Worm (Caenorhabditis elegans) whole organism, late embryonic: ENCODE results near the gene cyp-14A1.
A peak's percentile ranks its signal among the peaks of the same experiment; 100 is the strongest.

Source experiments
- C08G9.2 ChIP-seq: sonication (generic microtip); optimal IDR thresholded peaks from 2 replicates; lab custom pipeline; 2016; ENCODE audit warnings: mild to moderate bottlenecking, missing genetic modification characterization, moderate library complexity, missing compliant biosample characterization
- C38D4.7 ChIP-seq: fragments of 200-800 bp; sonication (Bioruptor generic); optimal IDR thresholded peaks from 2 replicates; lab custom pipeline; 2018; ENCODE audit warnings: mild to moderate bottlenecking, missing genetic modification characterization, moderate library complexity, missing compliant biosample characterization
- K09A11.1 ChIP-seq: sonication (generic microtip); optimal IDR thresholded peaks from 2 replicates; lab custom pipeline; 2017; ENCODE audit warnings: antibody characterized with exemption, mild to moderate bottlenecking, missing genetic modification characterization, missing compliant biosample characterization; ENCODE audit not compliant: insufficient read depth
- Y22D7AL.16 ChIP-seq: sonication (generic microtip); optimal IDR thresholded peaks from 2 replicates; lab custom pipeline; 2016; ENCODE audit warnings: missing genetic modification characterization, missing compliant biosample characterization
- ahr-1 ChIP-seq: sonication (generic microtip); optimal IDR thresholded peaks from 2 replicates; lab custom pipeline; 2016; ENCODE audit warnings: missing genetic modification characterization, missing compliant biosample characterization
- ceh-19 ChIP-seq: fragments of 200-800 bp; sonication (Bioruptor generic); optimal IDR thresholded peaks from 2 replicates; lab custom pipeline; 2018; ENCODE audit warnings: mild to moderate bottlenecking, missing genetic modification characterization, missing compliant biosample characterization
- ceh-30 ChIP-seq: fragments of 150-350 bp; optimal IDR thresholded peaks from 2 replicates; lab custom pipeline; 2014; ENCODE audit warnings: missing biosample characterization, missing genetic modification characterization
- ceh-31 ChIP-seq: sonication (generic microtip); optimal IDR thresholded peaks from 2 replicates; lab custom pipeline; 2016; ENCODE audit warnings: missing genetic modification characterization, missing compliant biosample characterization
- dmd-4 ChIP-seq: sonication (generic microtip); optimal IDR thresholded peaks from 2 replicates; lab custom pipeline; 2016; ENCODE audit warnings: borderline replicate concordance, missing genetic modification characterization, missing compliant biosample characterization
- elt-2 ChIP-seq: sonication (generic microtip); optimal IDR thresholded peaks from 2 replicates; lab custom pipeline; 2016; ENCODE audit warnings: missing genetic modification reagents, missing genetic modification characterization, missing compliant biosample characterization
- eyg-1 ChIP-seq: sonication (generic microtip); optimal IDR thresholded peaks from 2 replicates; lab custom pipeline; 2016; ENCODE audit warnings: missing genotype, missing genetic modification characterization, missing compliant biosample characterization
- fkh-6 ChIP-seq: sonication (generic microtip); optimal IDR thresholded peaks from 2 replicates; lab custom pipeline; 2016; ENCODE audit warnings: missing genetic modification characterization, missing compliant biosample characterization
- gmeb-2 ChIP-seq: sonication (generic microtip); optimal IDR thresholded peaks from 2 replicates; lab custom pipeline; 2016; ENCODE audit warnings: missing genetic modification characterization, inconsistent platforms, missing compliant biosample characterization
- hlh-13 ChIP-seq: fragments of 200-800 bp; sonication (Bioruptor generic); optimal IDR thresholded peaks from 2 replicates; lab custom pipeline; 2018; ENCODE audit warnings: mild to moderate bottlenecking, missing genetic modification characterization, missing compliant biosample characterization
- hlh-6 ChIP-seq: sonication (generic microtip); optimal IDR thresholded peaks from 2 replicates; lab custom pipeline; 2016; ENCODE audit warnings: missing genotype, missing genetic modification characterization, missing compliant biosample characterization
- lin-11 ChIP-seq: fragments of 200-800 bp; sonication (Bioruptor generic); optimal IDR thresholded peaks from 2 replicates; lab custom pipeline; 2018; ENCODE audit warnings: mild to moderate bottlenecking, missing genetic modification characterization, missing compliant biosample characterization
- nfya-1 ChIP-seq: sonication (generic microtip); optimal IDR thresholded peaks from 2 replicates; lab custom pipeline; 2017; ENCODE audit warnings: missing genetic modification characterization, mild to moderate bottlenecking, missing compliant biosample characterization, antibody characterized with exemption, moderate library complexity
- nhr-11 ChIP-seq: fragments of 150-350 bp; optimal IDR thresholded peaks from 2 replicates; lab custom pipeline; 2014; ENCODE audit warnings: missing biosample characterization, missing genetic modification characterization
- npax-4 ChIP-seq: sonication (generic microtip); optimal IDR thresholded peaks from 2 replicates; lab custom pipeline; 2016; ENCODE audit warnings: missing genetic modification characterization, missing compliant biosample characterization
- odd-2 ChIP-seq: sonication (generic microtip); optimal IDR thresholded peaks from 2 replicates; lab custom pipeline; 2017; ENCODE audit warnings: antibody characterized with exemption, mild to moderate bottlenecking, missing genetic modification characterization, missing compliant biosample characterization
- pag-3 ChIP-seq: sonication (generic microtip); optimal IDR thresholded peaks from 2 replicates; lab custom pipeline; 2016; ENCODE audit warnings: missing compliant biosample characterization, missing genetic modification characterization, borderline replicate concordance
- pat-9 ChIP-seq: fragments of 200-800 bp; sonication (Bioruptor generic); optimal IDR thresholded peaks from 2 replicates; lab custom pipeline; 2018; ENCODE audit warnings: mild to moderate bottlenecking, missing genetic modification characterization, moderate library complexity, missing compliant biosample characterization
- pha-2 ChIP-seq: sonication (generic microtip); optimal IDR thresholded peaks from 2 replicates; lab custom pipeline; 2017; ENCODE audit warnings: mild to moderate bottlenecking, missing genetic modification characterization, missing compliant biosample characterization
- pqm-1 ChIP-seq: sonication (generic microtip); optimal IDR thresholded peaks from 2 replicates; lab custom pipeline; 2016; ENCODE audit warnings: missing genetic modification characterization, missing compliant biosample characterization
- pros-1 ChIP-seq: fragments of 150-350 bp; optimal IDR thresholded peaks from 2 replicates; lab custom pipeline; 2014; ENCODE audit warnings: missing biosample characterization, missing genetic modification reagents, missing genetic modification characterization
- sdc-2 ChIP-seq: sonication (generic microtip); optimal IDR thresholded peaks from 2 replicates; lab custom pipeline; 2016; ENCODE audit warnings: missing genotype, missing genetic modification characterization, missing compliant biosample characterization
- tbx-2 ChIP-seq: sonication (generic microtip); optimal IDR thresholded peaks from 2 replicates; lab custom pipeline; 2016; ENCODE audit warnings: missing genetic modification characterization, missing compliant biosample characterization
- tbx-7 ChIP-seq: sonication (generic microtip); optimal IDR thresholded peaks from 2 replicates; lab custom pipeline; 2016; ENCODE audit warnings: missing genotype, missing genetic modification characterization, missing compliant biosample characterization
- ttx-3 ChIP-seq: sonication (generic microtip); optimal IDR thresholded peaks from 2 replicates; lab custom pipeline; 2016; ENCODE audit warnings: missing genetic modification reagents, missing genetic modification characterization, missing compliant biosample characterization
- unc-3 ChIP-seq, 2 experiments: fragments of 200-800 bp in 1 of 2; sonication (Bioruptor generic) in 1 of 2; sonication (generic microtip) in 1 of 2; conservative IDR thresholded peaks in 1 of 2; optimal IDR thresholded peaks in 1 of 2; 2 replicates each; pipeline versions ENCODE4 v1.3.6 to Lab custom; 2016 to 2022; ENCODE audit warnings: missing compliant biosample characterization in 2 of 2, missing genetic modification characterization in 2 of 2, missing genetic modification reagents in 1 of 2
- unc-42 ChIP-seq: sonication (generic microtip); optimal IDR thresholded peaks from 2 replicates; lab custom pipeline; 2016; ENCODE audit warnings: missing genotype, missing genetic modification characterization, missing compliant biosample characterization
- unc-55 ChIP-seq: sonication (generic microtip); optimal IDR thresholded peaks from 2 replicates; lab custom pipeline; 2017; ENCODE audit warnings: missing biosample characterization, missing genetic modification reagents, missing genetic modification characterization
- zip-5 ChIP-seq: sonication (generic microtip); optimal IDR thresholded peaks from 2 replicates; lab custom pipeline; 2016; ENCODE audit warnings: missing genetic modification characterization, missing compliant biosample characterization
- ztf-16 ChIP-seq: sonication (generic microtip); optimal IDR thresholded peaks from 2 replicates; lab custom pipeline; 2017; ENCODE audit warnings: missing genetic modification characterization, missing compliant biosample characterization

The cyp-14A1 gene

DNA sequence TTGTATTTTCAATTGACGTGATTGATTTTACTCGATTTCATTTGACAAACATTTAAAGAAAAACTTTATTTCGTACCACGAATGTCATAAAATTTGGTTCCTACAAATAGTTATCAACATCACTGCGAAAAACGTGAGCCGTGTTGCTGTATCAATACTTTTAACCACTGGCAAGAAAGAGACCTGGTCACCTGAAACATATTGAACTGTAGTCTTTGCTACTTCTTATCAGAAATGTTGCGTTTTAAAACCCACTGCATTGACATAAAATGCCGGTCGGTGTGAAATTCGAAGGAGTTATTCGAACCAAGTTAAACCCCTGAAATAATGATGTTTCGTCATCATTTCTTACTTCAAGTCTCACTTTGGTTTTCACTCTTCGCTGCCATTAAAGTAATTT is 19.5 kb downstream of the cyp-14A1 start (continued):
- no peak for TF ChIP-seq Y22D7AL.16 (tag; lab: Kevin White, UChicago)

DNA sequence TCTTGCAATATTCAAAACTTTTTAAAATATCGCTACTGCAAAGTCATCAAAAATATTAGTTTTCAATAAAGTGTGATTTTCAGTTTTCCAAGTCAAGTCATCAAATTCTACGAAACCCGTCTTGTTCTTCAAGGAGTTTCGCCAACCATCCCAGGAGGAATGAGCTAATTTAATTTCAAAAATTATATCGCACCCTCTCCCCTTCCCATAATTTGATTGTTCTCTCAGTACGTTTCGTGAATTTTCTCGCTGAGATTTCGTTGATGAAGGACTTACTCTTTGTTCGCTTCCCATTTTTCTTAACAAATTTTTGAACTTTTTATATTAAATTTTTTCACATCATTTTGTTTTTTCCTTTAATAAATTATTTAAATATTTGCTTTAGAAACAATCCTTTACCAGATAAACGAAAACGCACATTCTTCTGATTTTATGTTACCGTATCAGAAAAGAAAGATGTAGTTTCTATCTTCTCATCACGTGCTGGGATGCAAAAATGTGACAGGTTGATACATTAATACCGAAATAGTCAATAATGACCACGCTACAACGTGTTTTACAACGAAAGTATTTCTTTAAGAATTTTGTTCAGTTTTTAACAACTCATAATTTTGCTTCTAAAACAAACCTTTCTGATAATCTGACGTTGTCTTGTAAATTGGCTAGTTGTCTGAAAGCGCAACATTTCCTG is 20.3 kb downstream of the cyp-14A1 start:
- TF ChIP-seq sdc-2 (tag; lab: Kevin White, UChicago) (no peak), ceh-30 (no peak), unc-42 (tag; lab: Kevin White, UChicago) (peak; percentile 97)

DNA sequence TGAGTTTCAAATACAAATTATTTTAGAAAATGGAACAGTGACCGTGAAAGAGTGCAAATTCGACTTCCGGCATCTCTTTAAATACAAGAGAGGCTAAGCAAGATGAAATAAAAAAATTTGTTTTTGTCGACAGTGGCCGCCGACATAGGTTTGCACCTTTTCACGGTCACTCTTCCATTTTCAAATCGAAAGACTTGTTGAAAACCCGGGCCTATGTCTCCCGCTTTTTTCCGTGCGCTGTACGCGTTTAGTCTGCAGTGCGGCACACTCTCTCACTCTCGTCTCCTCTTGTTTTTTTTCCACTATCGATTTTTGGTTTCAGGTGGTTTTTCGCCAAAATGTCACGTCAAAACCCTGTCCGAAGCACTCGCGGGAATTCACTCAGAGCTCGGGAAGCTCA is 22.1 kb downstream of the cyp-14A1 start, which contains the start of gene hpl-1:
hpl-1 (plus strand) TSS at position 301 of the 400 bp plus-strand sequence.
- TF ChIP-seq ztf-16 (no peak), C08G9.2 (tag; lab: Kevin White, UChicago) (no peak), hlh-6 (no peak), fkh-6 (no peak), K09A11.1 (tag; lab: Kevin White, UChicago) (peak; percentile 10)

DNA sequence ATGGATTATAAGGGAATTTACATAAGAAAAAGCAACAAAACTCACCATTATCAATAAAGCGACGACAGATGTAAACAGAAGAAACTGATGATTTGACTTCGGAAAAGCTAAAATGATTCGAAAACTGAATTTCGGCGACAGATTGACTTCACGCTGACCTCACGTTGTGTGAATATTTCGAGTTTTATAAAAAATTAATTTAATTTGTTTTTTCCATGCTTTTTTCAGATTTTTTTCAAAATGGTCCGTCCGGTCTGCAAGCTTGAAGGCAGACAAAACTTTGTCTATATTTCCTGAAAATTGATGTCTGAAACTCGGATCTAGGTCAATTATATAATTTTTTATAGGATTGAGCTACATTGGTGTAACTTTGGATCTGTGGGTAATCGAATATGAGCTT is 24.9 kb downstream of the cyp-14A1 start, which contains the start of gene K08H2.5:
K08H2.5 (minus strand) TSS at position 101 of the 400 bp plus-strand sequence.
- TF ChIP-seq nhr-11 (tag; lab: Kevin White, UChicago) (no peak), elt-2 (tag; lab: Kevin White, UChicago) (no peak), ttx-3 (tag; lab: Kevin White, UChicago) (no peak), lin-11 (no peak), gmeb-2 (tag; lab: Kevin White, UChicago) (no peak), pat-9 (tag; lab: Kevin White, UChicago) (no peak), ceh-30 (no peak), tbx-2 (tag; lab: Kevin White, UChicago) (no peak), ceh-31 (no peak), eyg-1 (no peak), fkh-6 (no peak), odd-2 (tag; lab: Kevin White, UChicago) (no peak), pqm-1 (tag; lab: Kevin White, UChicago) (no peak), pros-1 (tag; lab: Kevin White, UChicago) (no peak), unc-55 (GFP tag; lab: Kevin White, UChicago) (no peak), pag-3 (tag; lab: Kevin White, UChicago) (no peak), pha-2 (tag; lab: Kevin White, UChicago) (no peak), ceh-19 (GFP tag; lab: Kevin White, UChicago) (no peak), hlh-13 (GFP tag; lab: Kevin White, UChicago) (no peak), nfya-1 (no peak)
- TF ChIP-seq, all 69 proteins: peak for 0

DNA sequence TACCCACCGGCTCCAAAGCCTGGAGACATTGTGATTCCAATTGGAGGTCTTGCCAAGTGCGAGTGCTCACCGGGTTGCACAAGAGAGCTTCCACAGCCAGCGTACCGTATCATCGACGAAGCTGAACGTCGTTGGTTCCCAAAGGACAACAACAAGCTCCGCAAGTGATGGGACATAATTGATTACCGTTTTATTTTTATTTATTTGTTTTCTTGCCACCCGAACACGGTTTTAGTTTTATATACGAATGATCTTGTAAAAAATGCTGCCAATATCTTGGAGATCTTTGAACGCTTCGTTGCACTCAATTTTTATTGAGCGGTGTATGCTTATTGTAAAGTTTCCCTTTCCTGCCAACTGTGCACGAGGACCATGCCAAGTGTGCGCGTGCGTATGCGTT is 29.0 kb downstream of the cyp-14A1 start, which contains the start of gene K08H2.4:
K08H2.4 (plus strand) TSS at position 301 of the 400 bp plus-strand sequence.
- TF ChIP-seq odd-2 (tag; lab: Kevin White, UChicago) (no peak), tbx-7 (no peak), dmd-4 (tag; lab: Kevin White, UChicago) (no peak), ahr-1 (tag; lab: Kevin White, UChicago) (no peak), npax-4 (tag; lab: Kevin White, UChicago) (no peak), zip-5 (tag; lab: Kevin White, UChicago) (no peak), hlh-6 (no peak), unc-3 (GFP tag; conservative IDR thresholded peaks at IDR 0.05; lab: Robert Waterston, UW) (no peak), unc-3 (tag; optimal IDR thresholded peaks at IDR 0.05; lab: Kevin White, UChicago) (no peak), pha-2 (tag; lab: Kevin White, UChicago) (no peak), C38D4.7 (GFP tag; lab: Kevin White, UChicago) (no peak), C08G9.2 (tag; lab: Kevin White, UChicago) (no peak), sdc-2 (tag; lab: Kevin White, UChicago) (no peak), pros-1 (tag; lab: Kevin White, UChicago) (no peak)
